Worm (Caenorhabditis elegans) whole organism, late embryonic: ENCODE measurements around the gene ZK757.1.

Experiments used
- ama-1 ChIP-seq: fragments of 150-350 bp; optimal IDR thresholded peaks from 2 replicates; lab custom pipeline; 2014
- ceh-14 ChIP-seq: sonication (generic microtip); optimal IDR thresholded peaks from 2 replicates; lab custom pipeline; 2016; ENCODE audit warnings: missing genotype, missing genetic modification characterization, missing compliant biosample characterization
- fax-1 ChIP-seq: sonication (generic microtip); optimal IDR thresholded peaks from 2 replicates; lab custom pipeline; 2016; ENCODE audit warnings: missing genotype, missing genetic modification characterization, missing compliant biosample characterization
- tbx-7 ChIP-seq: sonication (generic microtip); optimal IDR thresholded peaks from 2 replicates; lab custom pipeline; 2016; ENCODE audit warnings: missing genotype, missing genetic modification characterization, missing compliant biosample characterization

- TF ChIP-seq ama-1 (lab: Kevin White, UChicago) (no peak), tbx-7 (tag; lab: Kevin White, UChicago) (no peak), fax-1 (tag; lab: Kevin White, UChicago) (no peak), ceh-14 (tag; lab: Kevin White, UChicago) (no peak)
These were observed 42.1 kb upstream of the ZK757.1 start for ce11 chrIII:9912998-9913397.
